Fruit fly (Drosophila melanogaster) whole organism, embryonic: ENCODE results near the gene CG31495.

ENCODE experiments used
- CG12299 ChIP-seq: fragments of 200-800 bp; sonication (Bioruptor generic); optimal IDR thresholded peaks from 2 replicates; lab custom pipeline; 2018; ENCODE audit warnings: missing biosample characterization, mild to moderate bottlenecking, missing genetic modification characterization
- CG2712 ChIP-seq: fragments of 200-800 bp; optimal IDR thresholded peaks from 3 replicates; lab custom pipeline; 2019; ENCODE audit warnings: missing biosample characterization, mild to moderate bottlenecking, missing genetic modification characterization, moderate library complexity
- CG7928 ChIP-seq: fragments of 200-800 bp; sonication (Bioruptor generic); optimal IDR thresholded peaks from 2 replicates; lab custom pipeline; 2017; ENCODE audit warnings: missing biosample characterization, mild to moderate bottlenecking, missing genetic modification characterization
- CG7963 ChIP-seq: fragments of 200-800 bp; sonication (Bioruptor generic); IDR thresholded peaks from 3 replicates; pipeline ENCODE4 v1.3.6; 2022; ENCODE audit warnings: missing biosample characterization, missing genetic modification characterization; ENCODE audit not compliant: partially characterized antibody
- CG8388 ChIP-seq: fragments of 200-800 bp; sonication (Bioruptor generic); optimal IDR thresholded peaks from 2 replicates; lab custom pipeline; 2019; ENCODE audit warnings: missing biosample characterization, mild to moderate bottlenecking, missing genetic modification characterization, moderate library complexity
- ERR ChIP-seq: fragments of 200-800 bp; sonication (Bioruptor generic); optimal IDR thresholded peaks from 2 replicates; lab custom pipeline; 2016; ENCODE audit warnings: missing biosample characterization, missing genetic modification characterization
- Hmx ChIP-seq: fragments of 200-800 bp; sonication (Bioruptor generic); optimal IDR thresholded peaks from 2 replicates; lab custom pipeline; 2016; ENCODE audit warnings: missing biosample characterization, missing genetic modification characterization
- corto ChIP-seq: fragments of 200-800 bp; sonication (Bioruptor generic); optimal IDR thresholded peaks from 2 replicates; lab custom pipeline; 2016; ENCODE audit warnings: missing biosample characterization, mild to moderate bottlenecking, missing genetic modification characterization, moderate library complexity
- dan ChIP-seq: fragments of 200-800 bp; sonication (Bioruptor generic); IDR thresholded peaks from 2 replicates; pipeline ENCODE4 v1.3.6; 2022; ENCODE audit warnings: missing biosample characterization, missing genetic modification characterization
- fd96Cb ChIP-seq: fragments of 200-800 bp; sonication (Bioruptor generic); optimal IDR thresholded peaks from 2 replicates; lab custom pipeline; 2018; ENCODE audit warnings: missing biosample characterization, mild to moderate bottlenecking, missing genetic modification characterization, moderate library complexity
- sob ChIP-seq: fragments of 200-800 bp; sonication (Bioruptor generic); IDR thresholded peaks from 2 replicates; pipeline ENCODE4 v1.3.6; 2022; ENCODE audit warnings: missing biosample characterization, missing genetic modification characterization
- trem ChIP-seq: fragments of 200-800 bp; optimal IDR thresholded peaks from 3 replicates; lab custom pipeline; 2019; ENCODE audit warnings: missing biosample characterization, mild to moderate bottlenecking, missing genetic modification characterization, moderate library complexity

- no peak for TF ChIP-seq CG8388
- no peak for TF ChIP-seq fd96Cb (tag; lab: Kevin White, UChicago)
- TF ChIP-seq sob (GFP tag; lab: Robert Waterston, UW), result no peak
- TF ChIP-seq Hmx (GFP tag; lab: Kevin White, UChicago), result no peak
- no peak for TF ChIP-seq ERR (GFP tag; lab: Kevin White, UChicago)
- TF ChIP-seq CG7963, result no peak
- TF ChIP-seq trem (tag; lab: Kevin White, UChicago), result no peak
- no peak for TF ChIP-seq corto (GFP tag; lab: Kevin White, UChicago)
- TF ChIP-seq CG12299, result no peak
- no peak for TF ChIP-seq CG7928 (GFP tag; lab: Kevin White, UChicago)
- no peak for TF ChIP-seq dan (GFP tag; lab: Robert Waterston, UW)
- TF ChIP-seq CG2712, result no peak
Observed at dm6 chr3R:13872161-13872560, 32.4 kb upstream of the CG31495 start.
